Worm (Caenorhabditis elegans) whole organism, L3 larva: ENCODE results near the gene cdc-50.B.
A peak's percentile ranks its signal among the peaks of the same experiment; 100 is the strongest.

ENCODE experiments used
- ZK546.5 ChIP-seq: sonication (generic microtip); optimal IDR thresholded peaks from 2 replicates; lab custom pipeline; 2017; ENCODE audit warnings: missing biosample characterization, missing genetic modification characterization
- aly-2 ChIP-seq: fragments of 150-350 bp; optimal IDR thresholded peaks from 2 replicates; lab custom pipeline; 2014; ENCODE audit warnings: missing biosample characterization, missing genetic modification characterization
- ama-1 ChIP-seq: fragments of 150-350 bp; optimal IDR thresholded peaks from 2 replicates; lab custom pipeline; 2018
- nfya-1 ChIP-seq: sonication (generic microtip); optimal IDR thresholded peaks from 2 replicates; lab custom pipeline; 2017; ENCODE audit warnings: missing genetic modification characterization, mild to moderate bottlenecking, missing compliant biosample characterization, antibody characterized with exemption, moderate library complexity; ENCODE audit not compliant: insufficient read depth
- nhr-25 ChIP-seq: sonication (generic microtip); optimal IDR thresholded peaks from 2 replicates; lab custom pipeline; 2017; ENCODE audit warnings: missing biosample characterization, missing genetic modification characterization
- zag-1 ChIP-seq: fragments of 150-350 bp; optimal IDR thresholded peaks from 2 replicates; lab custom pipeline; 2014; ENCODE audit warnings: missing biosample characterization, missing genetic modification characterization

- peak; percentile 5 for TF ChIP-seq nfya-1 (tag; lab: Kevin White, UChicago)
- TF ChIP-seq nhr-25 = peak; percentile 77
- no peak for TF ChIP-seq ZK546.5 (tag; lab: Kevin White, UChicago)
- no peak for TF ChIP-seq aly-2 (tag; lab: Kevin White, UChicago)
- TF ChIP-seq ama-1 (lab: Kevin White, UChicago) = peak; percentile 69
- no peak for TF ChIP-seq zag-1
Measured at ce11 chrIV:8793223-8793622, 28.6 kb downstream of the cdc-50.B start.
